Worm (Caenorhabditis elegans) whole organism, L4 larva: Measurements from ENCODE around the gene K03H6.1.

ENCODE experiments used
- D1046.2 ChIP-seq: fragments of 200-800 bp; sonication (Bioruptor generic); IDR thresholded peaks from 2 replicates; pipeline ENCODE4 v1.3.6; 2022; ENCODE audit warnings: missing genetic modification characterization, missing compliant biosample characterization
- F10B5.3 ChIP-seq: sonication (generic microtip); optimal IDR thresholded peaks from 2 replicates; lab custom pipeline; 2016; ENCODE audit warnings: mild to moderate bottlenecking, missing genetic modification characterization, missing compliant biosample characterization
- F44E2.7 ChIP-seq: fragments of 200-800 bp; sonication (Bioruptor generic); IDR thresholded peaks from 2 replicates; pipeline ENCODE4 v2.1.2; 2022; ENCODE audit warnings: missing genetic modification characterization, missing compliant biosample characterization
- F49E8.2 ChIP-seq: sonication (generic microtip); optimal IDR thresholded peaks from 2 replicates; lab custom pipeline; 2016; ENCODE audit warnings: missing compliant biosample characterization, mild to moderate bottlenecking, missing genetic modification characterization, borderline replicate concordance
- R02D3.7 ChIP-seq: fragments of 150-350 bp; sonication (generic microtip); optimal IDR thresholded peaks from 3 replicates; lab custom pipeline; 2014; ENCODE audit warnings: missing biosample characterization, missing genetic modification characterization
- T26A8.4 ChIP-seq: fragments of 200-800 bp; sonication (Bioruptor generic); IDR thresholded peaks from 2 replicates; pipeline ENCODE4 v1.3.6; 2022; ENCODE audit warnings: missing genetic modification characterization, missing compliant biosample characterization
- Y48G9A.11 ChIP-seq: fragments of 200-800 bp; sonication (Bioruptor generic); IDR thresholded peaks from 2 replicates; pipeline ENCODE4 v1.3.6; 2022; ENCODE audit warnings: missing genetic modification reagents, missing genetic modification characterization, missing compliant biosample characterization
- Y5F2A.4 ChIP-seq: fragments of 200-800 bp; sonication (Bioruptor generic); optimal IDR thresholded peaks from 2 replicates; lab custom pipeline; 2018; ENCODE audit warnings: mild to moderate bottlenecking, missing genetic modification characterization, missing compliant biosample characterization
- aha-1 ChIP-seq: fragments of 150-350 bp; peaks from one replicate; lab custom pipeline; 2014; ENCODE audit warnings: missing biosample characterization, missing genetic modification characterization
- aly-2 ChIP-seq: sonication (generic microtip); optimal IDR thresholded peaks from 2 replicates; lab custom pipeline; 2018; ENCODE audit warnings: missing biosample characterization, missing genetic modification characterization
- ceh-28 ChIP-seq: fragments of 150-350 bp; optimal IDR thresholded peaks from 2 replicates; lab custom pipeline; 2014; ENCODE audit warnings: missing biosample characterization, missing genetic modification reagents, missing genetic modification characterization
- ceh-62 ChIP-seq: sonication (generic microtip); optimal IDR thresholded peaks from 2 replicates; lab custom pipeline; 2017; ENCODE audit warnings: missing biosample characterization, missing genetic modification characterization
- ces-1 ChIP-seq: fragments of 150-350 bp; sonication (generic microtip); optimal IDR thresholded peaks from 4 replicates; lab custom pipeline; 2014; ENCODE audit warnings: missing biosample characterization, missing genetic modification reagents, missing genetic modification characterization
- cey-2 ChIP-seq: sonication (generic microtip); optimal IDR thresholded peaks from 3 replicates; lab custom pipeline; 2017; ENCODE audit warnings: missing genetic modification characterization, mild to moderate bottlenecking, missing compliant biosample characterization, antibody characterized with exemption, borderline replicate concordance; ENCODE audit not compliant: insufficient read depth
- daf-16 ChIP-seq, 3 experiments: sonication (generic microtip); optimal IDR thresholded peaks; 2 replicates each; lab custom pipeline; 2016 to 2017; ENCODE audit warnings: missing genetic modification characterization in 3 of 3, missing genetic modification reagents in 3 of 3, mild to moderate bottlenecking in 2 of 3, missing compliant biosample characterization in 2 of 3, missing biosample characterization in 1 of 3, moderate library complexity in 1 of 3
- daf-19 ChIP-seq: fragments of 200-800 bp; sonication (Bioruptor generic); conservative IDR thresholded peaks from 2 replicates; pipeline ENCODE4 v1.3.6; 2022; ENCODE audit warnings: missing genetic modification characterization, missing compliant biosample characterization
- dmd-9 ChIP-seq: fragments of 200-800 bp; sonication (Bioruptor generic); IDR thresholded peaks from 2 replicates; pipeline ENCODE4 v1.3.6; 2022; ENCODE audit warnings: missing genetic modification reagents, missing genetic modification characterization, missing compliant biosample characterization
- dve-1 ChIP-seq: sonication (generic microtip); optimal IDR thresholded peaks from 2 replicates; lab custom pipeline; 2017; ENCODE audit warnings: antibody characterized with exemption, mild to moderate bottlenecking, missing genetic modification characterization, missing compliant biosample characterization; ENCODE audit not compliant: insufficient read depth
- egl-27 ChIP-seq: sonication (generic microtip); optimal IDR thresholded peaks from 3 replicates; lab custom pipeline; 2017; ENCODE audit warnings: missing biosample characterization, missing genetic modification reagents, missing genetic modification characterization
- egl-43 ChIP-seq: fragments of 200-800 bp; sonication (Bioruptor generic); IDR thresholded peaks from 2 replicates; pipeline ENCODE4 v1.3.6; 2022; ENCODE audit warnings: missing genetic modification reagents, missing genetic modification characterization, missing compliant biosample characterization
- hlh-30 ChIP-seq: sonication (generic microtip); optimal IDR thresholded peaks from 2 replicates; lab custom pipeline; 2017; ENCODE audit warnings: antibody characterized with exemption, mild to moderate bottlenecking, missing genetic modification characterization, missing compliant biosample characterization; ENCODE audit not compliant: insufficient read depth
- hmg-1.1 ChIP-seq: fragments of 200-800 bp; sonication (Bioruptor generic); IDR thresholded peaks from 2 replicates; pipeline ENCODE4 v1.3.6; 2022; ENCODE audit warnings: missing genetic modification reagents, missing genetic modification characterization, missing compliant biosample characterization
- lin-13 ChIP-seq: fragments of 150-350 bp; optimal IDR thresholded peaks from 2 replicates; lab custom pipeline; 2014; ENCODE audit warnings: missing biosample characterization, missing genetic modification reagents, missing genetic modification characterization
- madf-5 ChIP-seq, 2 experiments: fragments of 200-800 bp; sonication (Bioruptor generic); IDR thresholded peaks; 2 replicates each; pipeline ENCODE4 v1.3.6; 2022; ENCODE audit warnings: missing compliant biosample characterization in 2 of 2, missing genetic modification characterization in 2 of 2
- madf-9 ChIP-seq: fragments of 200-800 bp; sonication (Bioruptor generic); conservative IDR thresholded peaks from 2 replicates; pipeline ENCODE4 v1.3.6; 2022; ENCODE audit warnings: missing genetic modification reagents, missing genetic modification characterization, missing compliant biosample characterization
- mdl-1 ChIP-seq, 2 experiments: fragments of 150-350 bp in 1 of 2; sonication (generic microtip) in 1 of 2; optimal IDR thresholded peaks; 2 replicates each; lab custom pipeline; 2014 to 2017; ENCODE audit warnings: missing biosample characterization in 2 of 2, missing genetic modification characterization in 2 of 2
- mdt-29 ChIP-seq: fragments of 200-800 bp; sonication (Bioruptor generic); IDR thresholded peaks from 2 replicates; pipeline ENCODE4 v1.3.6; 2022; ENCODE audit warnings: missing genetic modification reagents, missing genetic modification characterization, missing compliant biosample characterization
- mxl-3 ChIP-seq: fragments of 200-800 bp; sonication (Bioruptor generic); optimal IDR thresholded peaks from 2 replicates; lab custom pipeline; 2018; ENCODE audit warnings: mild to moderate bottlenecking, missing genetic modification characterization, missing compliant biosample characterization
- nhr-102 ChIP-seq: sonication (generic microtip); optimal IDR thresholded peaks from 2 replicates; lab custom pipeline; 2016; ENCODE audit warnings: mild to moderate bottlenecking, missing genetic modification characterization, moderate library complexity, missing compliant biosample characterization
- nhr-11 ChIP-seq: fragments of 150-350 bp; optimal IDR thresholded peaks from 2 replicates; lab custom pipeline; 2014; ENCODE audit warnings: missing biosample characterization, missing genetic modification characterization
- nhr-111 ChIP-seq: fragments of 200-800 bp; sonication (Bioruptor generic); optimal IDR thresholded peaks from 2 replicates; lab custom pipeline; 2018; ENCODE audit warnings: mild to moderate bottlenecking, missing genetic modification characterization, missing compliant biosample characterization
- nhr-237 ChIP-seq: sonication (generic microtip); optimal IDR thresholded peaks from 2 replicates; lab custom pipeline; 2017; ENCODE audit warnings: missing biosample characterization, missing genetic modification characterization
- nhr-25 ChIP-seq: sonication (generic microtip); optimal IDR thresholded peaks from 2 replicates; lab custom pipeline; 2017; ENCODE audit warnings: missing genetic modification characterization, mild to moderate bottlenecking, missing compliant biosample characterization, antibody characterized with exemption, moderate library complexity, borderline replicate concordance; ENCODE audit not compliant: insufficient read depth
- nhr-41 ChIP-seq: fragments of 200-800 bp; sonication (Bioruptor generic); IDR thresholded peaks from 2 replicates; pipeline ENCODE4 v1.3.6; 2022; ENCODE audit warnings: missing genetic modification reagents, missing genetic modification characterization, missing compliant biosample characterization
- nhr-77 ChIP-seq: fragments of 150-350 bp; optimal IDR thresholded peaks from 2 replicates; lab custom pipeline; 2014; ENCODE audit warnings: missing biosample characterization, missing genetic modification characterization
- pha-4 ChIP-seq, 2 experiments: fragments of 150-350 bp in 1 of 2; fragments of 200-800 bp in 1 of 2; sonication (Bioruptor generic) in 1 of 2; IDR thresholded peaks in 1 of 2; optimal IDR thresholded peaks in 1 of 2; 2 replicates each; pipeline versions ENCODE4 v1.3.6 to Lab custom; 2014 to 2022; ENCODE audit warnings: missing genetic modification characterization in 2 of 2, missing genetic modification reagents in 2 of 2, missing biosample characterization in 1 of 2, missing compliant biosample characterization in 1 of 2
- php-3 ChIP-seq: fragments of 200-800 bp; sonication (Bioruptor generic); IDR thresholded peaks from 2 replicates; pipeline ENCODE4 v1.3.6; 2022; ENCODE audit warnings: missing genetic modification reagents, missing genetic modification characterization, missing compliant biosample characterization
- rbr-2 ChIP-seq: sonication (generic microtip); optimal IDR thresholded peaks from 2 replicates; lab custom pipeline; 2016; ENCODE audit warnings: missing genotype, missing genetic modification characterization, missing compliant biosample characterization
- sdz-12 ChIP-seq: fragments of 200-800 bp; sonication (Bioruptor generic); optimal IDR thresholded peaks from 2 replicates; lab custom pipeline; 2018; ENCODE audit warnings: mild to moderate bottlenecking, missing genetic modification characterization, missing compliant biosample characterization
- skn-1 ChIP-seq: fragments of 150-350 bp; optimal IDR thresholded peaks from 2 replicates; lab custom pipeline; 2014; ENCODE audit warnings: missing biosample characterization, missing genetic modification characterization
- snpc-4 ChIP-seq: fragments of 150-350 bp; optimal IDR thresholded peaks from 2 replicates; lab custom pipeline; 2014; ENCODE audit warnings: missing biosample characterization, missing genetic modification characterization
- tra-1 ChIP-seq: fragments of 200-800 bp; sonication (Bioruptor generic); IDR thresholded peaks from 2 replicates; pipeline ENCODE4 v1.3.6; 2022; ENCODE audit warnings: missing genetic modification reagents, missing genetic modification characterization, missing compliant biosample characterization
- unc-130 ChIP-seq: sonication (generic microtip); optimal IDR thresholded peaks from 2 replicates; lab custom pipeline; 2016; ENCODE audit warnings: missing genetic modification reagents, missing genetic modification characterization, missing compliant biosample characterization
- zfp-3 ChIP-seq: fragments of 200-800 bp; sonication (Bioruptor generic); conservative IDR thresholded peaks from 2 replicates; pipeline ENCODE4 v1.3.6; 2022; ENCODE audit warnings: missing genetic modification reagents, missing genetic modification characterization, missing compliant biosample characterization
- zip-11 ChIP-seq: fragments of 200-800 bp; sonication (Bioruptor generic); IDR thresholded peaks from 2 replicates; pipeline ENCODE4 v1.3.6; 2022; ENCODE audit warnings: missing genetic modification characterization, missing compliant biosample characterization
- zip-2 ChIP-seq: fragments of 150-350 bp; optimal IDR thresholded peaks from 2 replicates; lab custom pipeline; 2014; ENCODE audit warnings: missing biosample characterization, missing genetic modification characterization
- ztf-7 ChIP-seq: fragments of 150-350 bp; optimal IDR thresholded peaks from 2 replicates; lab custom pipeline; 2014; ENCODE audit warnings: missing biosample characterization, missing genetic modification characterization

Gene K03H6.1

ce11 chrIV:1549095-1550093 is 25.9 kb downstream of the K03H6.1 start (continued):
- no peak for TF ChIP-seq sdz-12
- TF ChIP-seq daf-16 (GFP tag; optimal IDR thresholded peaks at IDR 0.05; lab: Kevin White, UChicago), result no peak
- TF ChIP-seq daf-16 (tag; optimal IDR thresholded peaks at IDR 0.05; lab: Kevin White, UChicago), result no peak
- no peak for TF ChIP-seq aly-2 (tag; lab: Kevin White, UChicago)
- TF ChIP-seq egl-27, result no peak
- TF ChIP-seq aha-1, result peak; percentile 84
- no peak for TF ChIP-seq F49E8.2 (tag; lab: Kevin White, UChicago)
- TF ChIP-seq F10B5.3 (tag; lab: Kevin White, UChicago), result no peak
- no peak for TF ChIP-seq nhr-237 (tag; lab: Kevin White, UChicago)
- TF ChIP-seq ztf-7 (tag; lab: Kevin White, UChicago), result no peak
- no peak for TF ChIP-seq nhr-11 (tag; lab: Kevin White, UChicago)
- TF ChIP-seq daf-19, result no peak
- peak; percentile 41 for TF ChIP-seq rbr-2 (tag; lab: Kevin White, UChicago)
- peak; percentile 83; the same call in 1 of the 2 replicates for TF ChIP-seq pha-4 (GFP tag; IDR thresholded peaks at IDR 0.05; lab: Robert Waterston, UW)
- TF ChIP-seq pha-4 (tag; optimal IDR thresholded peaks at IDR 0.05; lab: Kevin White, UChicago), result no peak
- no peak for TF ChIP-seq D1046.2 (GFP tag; lab: Robert Waterston, UW)
- no peak for TF ChIP-seq cey-2
- TF ChIP-seq madf-5 (GFP tag; IDR thresholded peaks at IDR 0.05; lab: Robert Waterston, UW), result peak in 1 of 2 experiments; percentile 100; a peak in 2 of 4 replicates
- no peak for TF ChIP-seq skn-1 (tag; lab: Kevin White, UChicago)
- TF ChIP-seq dmd-9 (GFP tag; lab: Robert Waterston, UW), result no peak
- TF ChIP-seq zip-11, result no peak
- TF ChIP-seq zfp-3 (GFP tag; lab: Robert Waterston, UW), result no peak
- no peak for TF ChIP-seq zip-2 (tag; lab: Kevin White, UChicago)
- TF ChIP-seq mdl-1 (tag; optimal IDR thresholded peaks at IDR 0.05; lab: Kevin White, UChicago), result no peak
- peak; percentile 9 for TF ChIP-seq nhr-111
- TF ChIP-seq hmg-1.1 (GFP tag; lab: Robert Waterston, UW), result no peak
- TF ChIP-seq egl-43 (GFP tag; lab: Robert Waterston, UW), result peak; percentile 50; the same call in 1 of the 2 replicates
- no peak for TF ChIP-seq madf-9 (GFP tag; lab: Robert Waterston, UW)
- no peak for TF ChIP-seq hlh-30 (tag; lab: Kevin White, UChicago)
- no peak for TF ChIP-seq ceh-28
- TF ChIP-seq nhr-102 (tag; lab: Kevin White, UChicago), result no peak
- TF ChIP-seq Y48G9A.11 (GFP tag; lab: Robert Waterston, UW), result no peak
- TF ChIP-seq mdt-29 (GFP tag; lab: Robert Waterston, UW), result no peak
- TF ChIP-seq nhr-77 (tag; lab: Kevin White, UChicago), result no peak
- peak; percentile 9 for TF ChIP-seq mxl-3 (GFP tag; lab: Kevin White, UChicago)
- no peak for TF ChIP-seq ceh-62 (tag; lab: Kevin White, UChicago)
- TF ChIP-seq R02D3.7, result no peak
- no peak for TF ChIP-seq F44E2.7
- TF ChIP-seq unc-130 (GFP tag; lab: Kevin White, UChicago), result no peak
- TF ChIP-seq snpc-4 (tag; lab: Kevin White, UChicago), result no peak
- 0 out of 2 replicates have a peak, but pooled peaks have one; percentile 17 for TF ChIP-seq tra-1
- no peak for TF ChIP-seq Y5F2A.4
- TF ChIP-seq nhr-41 (GFP tag; lab: Robert Waterston, UW), result no peak
- no peak for TF ChIP-seq php-3 (GFP tag; lab: Robert Waterston, UW)
- TF ChIP-seq ces-1, result no peak
- TF ChIP-seq nhr-25, result no peak
- TF ChIP-seq lin-13 (GFP tag; lab: Kevin White, UChicago), result no peak
- TF ChIP-seq dve-1 (tag; lab: Kevin White, UChicago), result no peak
- TF ChIP-seq T26A8.4 (GFP tag; lab: Robert Waterston, UW), result no peak; the same call in none of the 2 replicates
